Fruit fly (Drosophila melanogaster): ENCODE data around the gene CG14330.
A peak's percentile ranks its signal among the peaks of the same experiment; 100 is the strongest.

Gene CG14330

dm6 chr3R:17492071-17492470 is 35.5 kb upstream of the CG14330 start:
- TF ChIP-seq tai (GFP tag; optimal IDR thresholded peaks at IDR 0.05) (no peak), jim (GFP tag; optimal IDR thresholded peaks at IDR 0.05) (no peak), woc (GFP tag; optimal IDR thresholded peaks at IDR 0.05) (no peak)

dm6 chr3R:17481262-17481661 is 24.7 kb upstream of the CG14330 start:
- TF ChIP-seq Hr83 (GFP tag; optimal IDR thresholded peaks at IDR 0.05; ENCODE audit: poor library complexity, severe bottlenecking) (no peak), br (GFP tag; optimal IDR thresholded peaks at IDR 0.05) (no peak), CG32264 (GFP tag; optimal IDR thresholded peaks at IDR 0.05) (no peak), Jra (GFP tag; optimal IDR thresholded peaks at IDR 0.05) (no peak), Mio (GFP tag; optimal IDR thresholded peaks at IDR 0.05) (no peak), Hnf4 (GFP tag; optimal IDR thresholded peaks at IDR 0.05) (no peak), CG9705 (GFP tag; optimal IDR thresholded peaks at IDR 0.05) (no peak), Rel (GFP tag; optimal IDR thresholded peaks at IDR 0.05) (no peak), Rel (tag; optimal IDR thresholded peaks at IDR 0.05) (no peak), CrebA (GFP tag; optimal IDR thresholded peaks at IDR 0.05; ENCODE audit: borderline replicate concordance) (no peak), usp (GFP tag; optimal IDR thresholded peaks at IDR 0.05) (no peak), ey (GFP tag; optimal IDR thresholded peaks at IDR 0.05) (no peak), lola (GFP tag; optimal IDR thresholded peaks at IDR 0.05) (no peak), psq (GFP tag; optimal IDR thresholded peaks at IDR 0.05) (no peak), sv (GFP tag; optimal IDR thresholded peaks at IDR 0.05) (no peak), OdsH (GFP tag; optimal IDR thresholded peaks at IDR 0.05) (no peak), Vsx2 (GFP tag; optimal IDR thresholded peaks at IDR 0.05; ENCODE audit: partially characterized antibody) (no peak)

- TF ChIP-seq ey (GFP tag; optimal IDR thresholded peaks at IDR 0.05) (no peak), GATAd (GFP tag; optimal IDR thresholded peaks at IDR 0.05) (no peak), h (GFP tag; optimal IDR thresholded peaks at IDR 0.05) (no peak), rgr (GFP tag; optimal IDR thresholded peaks at IDR 0.05) (no peak), N (GFP tag; optimal IDR thresholded peaks at IDR 0.05) (no peak), CG9705 (GFP tag; optimal IDR thresholded peaks at IDR 0.05) (no peak), Dfd (GFP tag; optimal IDR thresholded peaks at IDR 0.05) (no peak), br (GFP tag; optimal IDR thresholded peaks at IDR 0.05) (no peak), dl (GFP tag; optimal IDR thresholded peaks at IDR 0.05; ENCODE audit: insufficient read depth in 1 of 2, partially characterized antibody in 2 of 2) (no peak), Abd-B (GFP tag; optimal IDR thresholded peaks at IDR 0.05) (no peak), Mio (GFP tag; optimal IDR thresholded peaks at IDR 0.05) (no peak)
Measured at dm6 chr3R:17471007-17471406, 14.4 kb upstream of the CG14330 start.

dm6 chr3R:17449402-17449801 is 7.2 kb downstream of the CG14330 start:
- TF ChIP-seq Myc (optimal IDR thresholded peaks at IDR 0.05) (peak; percentile 15), jim (GFP tag; optimal IDR thresholded peaks at IDR 0.05) (no peak), GATAd (GFP tag; optimal IDR thresholded peaks at IDR 0.05) (no peak), lola (GFP tag; optimal IDR thresholded peaks at IDR 0.05) (no peak)

dm6 chr3R:17448758-17449157 is 7.8 kb downstream of the CG14330 start, which contains the start of gene Eh:
Gene Eh (minus strand): TSS chr3R:17448858.
- TF ChIP-seq sage (GFP tag; optimal IDR thresholded peaks at IDR 0.05) (no peak), OdsH (GFP tag; optimal IDR thresholded peaks at IDR 0.05) (no peak)

- no peak for TF ChIP-seq GATAd (GFP tag; optimal IDR thresholded peaks at IDR 0.05)
- no peak for TF ChIP-seq fru (GFP tag; optimal IDR thresholded peaks at IDR 0.05)
Measured at dm6 chr3R:17447615-17448014, 9.0 kb downstream of the CG14330 start.

dm6 chr3R:17440628-17441027 is 15.9 kb downstream of the CG14330 start, which contains the start of gene CG14331:
Gene CG14331 (minus strand): TSS chr3R:17440728.
- TF ChIP-seq CrebA (GFP tag; optimal IDR thresholded peaks at IDR 0.05; ENCODE audit: borderline replicate concordance) (no peak), dl (GFP tag; optimal IDR thresholded peaks at IDR 0.05; ENCODE audit: insufficient read depth in 1 of 2, partially characterized antibody in 2 of 2) (no peak), Sp1 (GFP tag; optimal IDR thresholded peaks at IDR 0.05) (no peak), jim (GFP tag; optimal IDR thresholded peaks at IDR 0.05) (no peak), ey (GFP tag; optimal IDR thresholded peaks at IDR 0.05) (no peak), lola (GFP tag; optimal IDR thresholded peaks at IDR 0.05) (no peak), HLH106 (tag; optimal IDR thresholded peaks at IDR 0.05) (no peak), tai (GFP tag; optimal IDR thresholded peaks at IDR 0.05) (no peak), sv (GFP tag; optimal IDR thresholded peaks at IDR 0.05) (no peak), CG32264 (GFP tag; optimal IDR thresholded peaks at IDR 0.05) (no peak), foxo (GFP tag; optimal IDR thresholded peaks at IDR 0.05) (no peak), Dif (GFP tag; optimal IDR thresholded peaks at IDR 0.05; ENCODE audit: partially characterized antibody) (no peak), br (GFP tag; optimal IDR thresholded peaks at IDR 0.05) (no peak), Hr83 (GFP tag; optimal IDR thresholded peaks at IDR 0.05; ENCODE audit: poor library complexity, severe bottlenecking) (no peak), Dfd (GFP tag; optimal IDR thresholded peaks at IDR 0.05) (no peak), Vsx2 (GFP tag; optimal IDR thresholded peaks at IDR 0.05; ENCODE audit: partially characterized antibody) (no peak)
